Fruit fly (Drosophila melanogaster): Measurements from ENCODE around the gene bip1.

Gene bip1

dm6 chr3L:8069860-8070259 is 11.3 kb upstream of the bip1 start, which contains the start of gene CG42591:
Gene CG42591 (minus strand): TSS chr3L:8069960.
- TF ChIP-seq CG32532 (GFP tag; IDR thresholded peaks at IDR 0.05), result no peak
- TF ChIP-seq Max (GFP tag; optimal IDR thresholded peaks at IDR 0.05), result no peak
- peak; percentile 37 for TF ChIP-seq CG6254 (GFP tag; optimal IDR thresholded peaks at IDR 0.05)

dm6 chr3L:8069167-8069566 is 10.7 kb upstream of the bip1 start, which contains the start of gene CG42590:
Gene CG42590 (minus strand): TSS chr3L:8069267.
- TF ChIP-seq gsb (GFP tag; IDR thresholded peaks at IDR 0.05), result no peak
- TF ChIP-seq ato (GFP tag; IDR thresholded peaks at IDR 0.05; ENCODE audit: partially characterized antibody), result no peak
- no peak for TF ChIP-seq Opbp (GFP tag; IDR thresholded peaks at IDR 0.05; ENCODE audit: partially characterized antibody)
- TF ChIP-seq jigr1 (GFP tag; IDR thresholded peaks at IDR 0.05), result no peak
- no peak for TF ChIP-seq CG18619 (GFP tag; optimal IDR thresholded peaks at IDR 0.05)
- no peak for TF ChIP-seq Pdp1 (GFP tag; optimal IDR thresholded peaks at IDR 0.05)
- TF ChIP-seq Lpt (GFP tag; optimal IDR thresholded peaks at IDR 0.05), result no peak
- no peak for TF ChIP-seq Mad (GFP tag; optimal IDR thresholded peaks at IDR 0.05)
- TF ChIP-seq kay (GFP tag; optimal IDR thresholded peaks at IDR 0.05), result no peak
- no peak for TF ChIP-seq Stat92E (GFP tag; optimal IDR thresholded peaks at IDR 0.05)
- TF ChIP-seq CTCF (GFP tag; optimal IDR thresholded peaks at IDR 0.05), result no peak
- TF ChIP-seq Med (GFP tag), result no peak
- no peak for TF ChIP-seq Adf1 (GFP tag; IDR thresholded peaks at IDR 0.05)
- TF ChIP-seq stc (GFP tag; IDR thresholded peaks at IDR 0.05), result no peak

dm6 chr3L:8068061-8068460 is 9.5 kb upstream of the bip1 start:
- TF ChIP-seq Ada2b (GFP tag; IDR thresholded peaks at IDR 0.05) (no peak), tna (GFP tag; IDR thresholded peaks at IDR 0.05; ENCODE audit: partially characterized antibody) (0 out of 2 replicates have a peak, but pooled peaks have one; percentile 8), E2f1 (GFP tag; IDR thresholded peaks at IDR 0.05) (no peak), CG3163 (GFP tag; optimal IDR thresholded peaks at IDR 0.05) (no peak), sens (GFP tag) (peak; percentile 60), amos (GFP tag; IDR thresholded peaks at IDR 0.05; ENCODE audit: partially characterized antibody) (0 out of 2 replicates have a peak, but pooled peaks have one; percentile 36), Bdp1 (GFP tag; optimal IDR thresholded peaks at IDR 0.05) (peak; percentile 80), CG4404 (GFP tag; IDR thresholded peaks at IDR 0.05) (no peak), tin (GFP tag; optimal IDR thresholded peaks at IDR 0.05) (no peak), ara (GFP tag; IDR thresholded peaks at IDR 0.05) (no peak), CG18476 (GFP tag; optimal IDR thresholded peaks at IDR 0.05) (no peak)

- TF ChIP-seq ems (GFP tag; optimal IDR thresholded peaks at IDR 0.05) (no peak), CG17568 (GFP tag; optimal IDR thresholded peaks at IDR 0.05) (no peak), sim (GFP tag; IDR thresholded peaks at IDR 0.05) (no peak), sr (GFP tag; IDR thresholded peaks at IDR 0.05) (no peak), CG3726 (GFP tag; IDR thresholded peaks at IDR 0.05) (no peak), disco-r (GFP tag; optimal IDR thresholded peaks at IDR 0.05) (no peak), CG2875 (GFP tag; optimal IDR thresholded peaks at IDR 0.05) (no peak), CG12769 (tag; optimal IDR thresholded peaks at IDR 0.05) (no peak), nau (GFP tag; optimal IDR thresholded peaks at IDR 0.05) (no peak), lola (GFP tag; optimal IDR thresholded peaks at IDR 0.05) (no peak), CG10654 (GFP tag; optimal IDR thresholded peaks at IDR 0.05) (no peak), kni (GFP tag; optimal IDR thresholded peaks at IDR 0.05) (no peak), bab2 (GFP tag; optimal IDR thresholded peaks at IDR 0.05) (no peak), z (GFP tag; IDR thresholded peaks at IDR 0.05) (no peak), CG17359 (tag; optimal IDR thresholded peaks at IDR 0.05) (no peak), lbe (GFP tag; optimal IDR thresholded peaks at IDR 0.05) (no peak), mam (GFP tag; optimal IDR thresholded peaks at IDR 0.05) (no peak), CG7372 (GFP tag; IDR thresholded peaks at IDR 0.05) (no peak), Asciz (GFP tag; optimal IDR thresholded peaks at IDR 0.05) (no peak)
Observed at dm6 chr3L:8067491-8067890, 9.0 kb upstream of the bip1 start.
